Fruit fly (Drosophila melanogaster) whole organism, wandering third instar larva: Measurements from ENCODE around the gene ND-ACP.

Experiments used
- CG9705 ChIP-seq: fragments of 200-800 bp; sonication (Bioruptor generic); optimal IDR thresholded peaks from 2 replicates; lab custom pipeline; 2018; ENCODE audit warnings: missing biosample characterization, mild to moderate bottlenecking, missing genetic modification characterization
- HLH106 ChIP-seq: fragments of 200-800 bp; optimal IDR thresholded peaks from 3 replicates; lab custom pipeline; 2019; ENCODE audit warnings: missing biosample characterization, mild to moderate bottlenecking, missing genetic modification characterization, moderate library complexity
- Hr83 ChIP-seq: fragments of 200-300 bp; sonication (Bioruptor generic); optimal IDR thresholded peaks from 2 replicates; lab custom pipeline; 2016; ENCODE audit warnings: missing biosample characterization, mild to moderate bottlenecking, missing genetic modification characterization, moderate library complexity; ENCODE audit not compliant: poor library complexity, severe bottlenecking
- Mio ChIP-seq: sonication (Bioruptor generic); optimal IDR thresholded peaks from 2 replicates; lab custom pipeline; 2016; ENCODE audit warnings: missing biosample characterization, missing genetic modification characterization
- Myc ChIP-seq: fragments of >200 bp; optimal IDR thresholded peaks from 2 replicates; lab custom pipeline; 2017
- OdsH ChIP-seq: fragments of 200-800 bp; sonication (Bioruptor generic); optimal IDR thresholded peaks from 2 replicates; lab custom pipeline; 2016; ENCODE audit warnings: missing biosample characterization, mild to moderate bottlenecking, missing genetic modification characterization
- Vsx2 ChIP-seq: fragments of 200-300, 225-300 bp; sonication (Bioruptor generic); optimal IDR thresholded peaks from 2 replicates; lab custom pipeline; 2018; ENCODE audit warnings: missing biosample characterization, missing genetic modification characterization; ENCODE audit not compliant: partially characterized antibody
- br ChIP-seq: fragments of 200-800 bp; sonication (Bioruptor generic); optimal IDR thresholded peaks from 2 replicates; lab custom pipeline; 2016; ENCODE audit warnings: missing biosample characterization, missing genetic modification characterization
- dl ChIP-seq, 2 experiments: fragments of 175-275, 200-275 bp in 1 of 2; fragments of 200-275 bp in 1 of 2; sonication (Bioruptor generic); optimal IDR thresholded peaks; lab custom pipeline; 2018; ENCODE audit warnings: mild to moderate bottlenecking in 2 of 2, missing biosample characterization in 2 of 2, missing genetic modification characterization in 2 of 2, moderate library complexity in 2 of 2; ENCODE audit not compliant: partially characterized antibody in 2 of 2, insufficient read depth in 1 of 2
- h ChIP-seq: fragments of 200-800 bp; sonication (Bioruptor generic); optimal IDR thresholded peaks from 3 replicates; lab custom pipeline; 2016; ENCODE audit warnings: missing biosample characterization, mild to moderate bottlenecking, missing genetic modification characterization
- psq ChIP-seq: fragments of 200-800 bp; sonication (Bioruptor generic); optimal IDR thresholded peaks from 3 replicates; lab custom pipeline; 2017; ENCODE audit warnings: missing biosample characterization, mild to moderate bottlenecking, missing genetic modification characterization, moderate library complexity
- sage ChIP-seq: fragments of 200-800 bp; sonication (Bioruptor generic); optimal IDR thresholded peaks from 2 replicates; lab custom pipeline; 2016; ENCODE audit warnings: missing biosample characterization, mild to moderate bottlenecking, missing genetic modification characterization

DNA sequence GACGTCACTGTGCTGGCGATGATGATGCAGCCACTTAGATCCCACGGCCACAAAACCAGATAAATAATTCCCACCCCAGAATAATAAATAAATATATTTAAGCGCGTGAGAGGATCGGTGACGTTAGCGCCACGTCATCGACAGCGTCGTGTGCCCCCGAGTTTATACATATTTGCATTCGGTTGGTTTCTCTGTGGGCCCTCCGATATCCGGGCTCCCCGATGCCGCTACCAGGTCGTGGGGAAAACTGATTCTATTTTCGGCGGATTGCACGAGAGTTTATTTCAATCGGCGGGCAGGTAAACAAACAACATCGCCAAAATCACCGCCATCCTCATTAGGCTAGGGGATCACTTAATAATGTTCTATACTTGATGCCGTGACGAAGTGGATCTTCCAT, 24.5 kb downstream of the ND-ACP start:
- no peak for TF ChIP-seq HLH106 (tag; lab: Kevin White, UChicago)
- TF ChIP-seq psq: no peak
- no peak for TF ChIP-seq Myc (lab: Kevin White, UChicago)
- TF ChIP-seq dl (GFP tag; optimal IDR thresholded peaks at IDR 0.05; lab: Kevin White, UChicago; ENCODE audit: insufficient read depth in 1 of 2, partially characterized antibody in 2 of 2): no peak
- no peak for TF ChIP-seq CG9705 (GFP tag; lab: Kevin White, UChicago)
- TF ChIP-seq br (GFP tag; lab: Kevin White, UChicago): no peak
- no peak for TF ChIP-seq OdsH
- TF ChIP-seq Vsx2 (GFP tag; lab: Kevin White, UChicago): no peak
- no peak for TF ChIP-seq Hr83 (GFP tag; lab: Kevin White, UChicago)
- TF ChIP-seq h (GFP tag; lab: Kevin White, UChicago): no peak
- no peak for TF ChIP-seq sage (GFP tag; lab: Kevin White, UChicago)
- TF ChIP-seq Mio (GFP tag; lab: Kevin White, UChicago): no peak
